Worm (Caenorhabditis elegans) whole organism, L4 larva: ENCODE results near the gene Y43F8B.1.
A peak's percentile ranks its signal among the peaks of the same experiment; 100 is the strongest.

Experiments used
- R02D3.7 ChIP-seq: fragments of 150-350 bp; sonication (generic microtip); optimal IDR thresholded peaks from 3 replicates; lab custom pipeline; 2014; ENCODE audit warnings: missing biosample characterization, missing genetic modification characterization
- T20F7.1 ChIP-seq: fragments of 200-800 bp; sonication (Bioruptor generic); optimal IDR thresholded peaks from 2 replicates; lab custom pipeline; 2018; ENCODE audit warnings: mild to moderate bottlenecking, missing genetic modification characterization, missing compliant biosample characterization
- T26A8.4 ChIP-seq: fragments of 200-800 bp; sonication (Bioruptor generic); IDR thresholded peaks from 2 replicates; pipeline ENCODE4 v1.3.6; 2022; ENCODE audit warnings: missing genetic modification characterization, missing compliant biosample characterization
- Y5F2A.4 ChIP-seq: fragments of 200-800 bp; sonication (Bioruptor generic); optimal IDR thresholded peaks from 2 replicates; lab custom pipeline; 2018; ENCODE audit warnings: mild to moderate bottlenecking, missing genetic modification characterization, missing compliant biosample characterization
- ZK337.2 ChIP-seq: fragments of 200-800 bp; sonication (Bioruptor generic); IDR thresholded peaks from 2 replicates; pipeline ENCODE4 v1.3.6; 2022; ENCODE audit warnings: missing genetic modification reagents, missing genetic modification characterization, missing compliant biosample characterization
- aly-2 ChIP-seq: sonication (generic microtip); optimal IDR thresholded peaks from 2 replicates; lab custom pipeline; 2018; ENCODE audit warnings: missing biosample characterization, missing genetic modification characterization
- arid-1 ChIP-seq: fragments of 200-800 bp; sonication (Bioruptor generic); conservative IDR thresholded peaks from 2 replicates; pipeline ENCODE4 v1.3.6; 2022; ENCODE audit warnings: missing genetic modification reagents, missing genetic modification characterization, missing compliant biosample characterization
- ceh-28 ChIP-seq: fragments of 150-350 bp; optimal IDR thresholded peaks from 2 replicates; lab custom pipeline; 2014; ENCODE audit warnings: missing biosample characterization, missing genetic modification reagents, missing genetic modification characterization
- ceh-32 ChIP-seq: sonication (generic microtip); optimal IDR thresholded peaks from 2 replicates; lab custom pipeline; 2016; ENCODE audit warnings: mild to moderate bottlenecking, missing genetic modification characterization, missing compliant biosample characterization; ENCODE audit not compliant: poor library complexity
- ceh-44 ChIP-seq: fragments of 200-800 bp; sonication (Bioruptor generic); IDR thresholded peaks from 2 replicates; pipeline ENCODE4 v1.3.6; 2022; ENCODE audit warnings: missing genetic modification reagents, missing genetic modification characterization, missing compliant biosample characterization
- ceh-62 ChIP-seq: sonication (generic microtip); optimal IDR thresholded peaks from 2 replicates; lab custom pipeline; 2017; ENCODE audit warnings: missing biosample characterization, missing genetic modification characterization
- cey-2 ChIP-seq: sonication (generic microtip); optimal IDR thresholded peaks from 3 replicates; lab custom pipeline; 2017; ENCODE audit warnings: missing genetic modification characterization, mild to moderate bottlenecking, missing compliant biosample characterization, antibody characterized with exemption, borderline replicate concordance; ENCODE audit not compliant: insufficient read depth
- dmd-6 ChIP-seq: fragments of 200-800 bp; sonication (Bioruptor generic); IDR thresholded peaks from 2 replicates; pipeline ENCODE4 v1.3.6; 2022; ENCODE audit warnings: missing genetic modification reagents, missing genetic modification characterization, missing compliant biosample characterization
- egl-43 ChIP-seq: fragments of 200-800 bp; sonication (Bioruptor generic); IDR thresholded peaks from 2 replicates; pipeline ENCODE4 v1.3.6; 2022; ENCODE audit warnings: missing genetic modification reagents, missing genetic modification characterization, missing compliant biosample characterization
- gei-8 ChIP-seq: fragments of 200-800 bp; sonication (Bioruptor generic); optimal IDR thresholded peaks from 2 replicates; lab custom pipeline; 2018; ENCODE audit warnings: mild to moderate bottlenecking, missing genetic modification characterization, missing compliant biosample characterization
- hlh-30 ChIP-seq: sonication (generic microtip); optimal IDR thresholded peaks from 2 replicates; lab custom pipeline; 2017; ENCODE audit warnings: antibody characterized with exemption, mild to moderate bottlenecking, missing genetic modification characterization, missing compliant biosample characterization; ENCODE audit not compliant: insufficient read depth
- lin-15B ChIP-seq: fragments of 150-350 bp; sonication (generic microtip); optimal IDR thresholded peaks from 3 replicates; lab custom pipeline; 2014; ENCODE audit warnings: missing biosample characterization, missing genetic modification characterization
- lin-38 ChIP-seq: fragments of 200-800 bp; sonication (Bioruptor generic); IDR thresholded peaks from 2 replicates; pipeline ENCODE4 v1.3.6; 2022; ENCODE audit warnings: missing genetic modification reagents, missing genetic modification characterization, missing compliant biosample characterization
- madf-5 ChIP-seq, 2 experiments: fragments of 200-800 bp; sonication (Bioruptor generic); IDR thresholded peaks; 2 replicates each; pipeline ENCODE4 v1.3.6; 2022; ENCODE audit warnings: missing compliant biosample characterization in 2 of 2, missing genetic modification characterization in 2 of 2
- mdl-1 ChIP-seq, 2 experiments: fragments of 150-350 bp in 1 of 2; sonication (generic microtip) in 1 of 2; optimal IDR thresholded peaks; 2 replicates each; lab custom pipeline; 2014 to 2017; ENCODE audit warnings: missing biosample characterization in 2 of 2, missing genetic modification characterization in 2 of 2
- mes-2 ChIP-seq: sonication (generic microtip); optimal IDR thresholded peaks from 2 replicates; lab custom pipeline; 2016; ENCODE audit warnings: missing genotype, mild to moderate bottlenecking, missing genetic modification characterization, missing compliant biosample characterization; ENCODE audit not compliant: poor library complexity, severe bottlenecking
- mxl-3 ChIP-seq: fragments of 200-800 bp; sonication (Bioruptor generic); optimal IDR thresholded peaks from 2 replicates; lab custom pipeline; 2018; ENCODE audit warnings: mild to moderate bottlenecking, missing genetic modification characterization, missing compliant biosample characterization
- nhr-111 ChIP-seq: fragments of 200-800 bp; sonication (Bioruptor generic); optimal IDR thresholded peaks from 2 replicates; lab custom pipeline; 2018; ENCODE audit warnings: mild to moderate bottlenecking, missing genetic modification characterization, missing compliant biosample characterization
- nhr-237 ChIP-seq: sonication (generic microtip); optimal IDR thresholded peaks from 2 replicates; lab custom pipeline; 2017; ENCODE audit warnings: missing biosample characterization, missing genetic modification characterization
- nhr-28 ChIP-seq: fragments of 150-350 bp; optimal IDR thresholded peaks from 2 replicates; lab custom pipeline; 2014; ENCODE audit warnings: missing biosample characterization, missing genetic modification characterization
- nhr-48 ChIP-seq: sonication (generic microtip); optimal IDR thresholded peaks from 2 replicates; lab custom pipeline; 2016; ENCODE audit warnings: mild to moderate bottlenecking, missing genetic modification characterization, missing compliant biosample characterization
- nhr-77 ChIP-seq: fragments of 150-350 bp; optimal IDR thresholded peaks from 2 replicates; lab custom pipeline; 2014; ENCODE audit warnings: missing biosample characterization, missing genetic modification characterization
- php-3 ChIP-seq: fragments of 200-800 bp; sonication (Bioruptor generic); IDR thresholded peaks from 2 replicates; pipeline ENCODE4 v1.3.6; 2022; ENCODE audit warnings: missing genetic modification reagents, missing genetic modification characterization, missing compliant biosample characterization
- pqm-1 ChIP-seq: sonication (generic microtip); optimal IDR thresholded peaks from 2 replicates; lab custom pipeline; 2017; ENCODE audit warnings: missing biosample characterization, missing genetic modification characterization
- set-16 ChIP-seq: fragments of 200-800 bp; sonication (Bioruptor generic); IDR thresholded peaks from 2 replicates; pipeline ENCODE4 v1.3.6; 2022; ENCODE audit warnings: missing genetic modification reagents, missing genetic modification characterization, missing compliant biosample characterization
- tag-97 ChIP-seq: fragments of 200-800 bp; sonication (Bioruptor generic); IDR thresholded peaks from 2 replicates; pipeline ENCODE4 v1.3.6; 2022; ENCODE audit warnings: missing genetic modification characterization, missing compliant biosample characterization
- tra-1 ChIP-seq: fragments of 200-800 bp; sonication (Bioruptor generic); IDR thresholded peaks from 2 replicates; pipeline ENCODE4 v1.3.6; 2022; ENCODE audit warnings: missing genetic modification reagents, missing genetic modification characterization, missing compliant biosample characterization
- unc-130 ChIP-seq: sonication (generic microtip); optimal IDR thresholded peaks from 2 replicates; lab custom pipeline; 2016; ENCODE audit warnings: missing genetic modification reagents, missing genetic modification characterization, missing compliant biosample characterization
- zip-2 ChIP-seq: fragments of 150-350 bp; optimal IDR thresholded peaks from 2 replicates; lab custom pipeline; 2014; ENCODE audit warnings: missing biosample characterization, missing genetic modification characterization
- ztf-7 ChIP-seq: fragments of 150-350 bp; optimal IDR thresholded peaks from 2 replicates; lab custom pipeline; 2014; ENCODE audit warnings: missing biosample characterization, missing genetic modification characterization

Y43F8B.1 gene

DNA sequence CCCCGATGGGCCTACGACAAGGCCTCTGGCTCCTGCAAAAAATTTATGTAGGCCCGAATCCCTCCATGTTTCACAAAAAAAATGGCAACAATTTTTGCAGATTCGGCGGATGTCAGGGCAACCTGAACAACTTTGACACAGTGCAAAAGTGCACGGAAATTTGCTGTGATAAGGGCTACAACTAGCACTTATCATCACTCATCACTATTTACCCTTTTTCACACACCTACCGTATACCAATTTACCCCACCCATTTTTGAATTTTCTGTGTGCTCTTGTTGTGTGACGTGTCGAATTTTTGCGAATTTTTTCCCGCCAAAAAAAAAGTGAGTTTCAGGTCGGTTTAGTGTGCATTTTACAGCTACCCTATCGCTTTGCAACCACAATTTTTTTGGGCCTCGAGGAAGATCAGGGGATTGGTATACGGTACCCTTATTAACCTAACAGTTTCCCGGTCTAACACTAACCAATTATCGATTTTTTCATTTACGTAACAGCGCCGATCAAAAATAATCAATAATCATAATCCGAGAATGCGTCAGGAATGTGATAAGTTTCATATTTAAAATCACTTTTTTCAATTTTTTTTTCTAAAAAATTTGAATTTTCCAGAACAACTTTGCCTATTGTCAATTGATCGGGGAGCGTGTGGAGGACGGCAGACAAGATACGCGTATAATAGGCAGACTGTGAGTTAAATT is 27.4 kb downstream of the Y43F8B.1 start:
- TF ChIP-seq nhr-28 (peak; percentile 61), nhr-77 (tag; lab: Kevin White, UChicago) (no peak), ceh-28 (tag; lab: Kevin White, UChicago) (peak; percentile 83), zip-2 (no peak), unc-130 (GFP tag; lab: Kevin White, UChicago) (no peak), cey-2 (no peak), pqm-1 (tag; lab: Kevin White, UChicago) (peak; percentile 71), nhr-237 (tag; lab: Kevin White, UChicago) (no peak), tra-1 (GFP tag; lab: Robert Waterston, UW) (no peak), ceh-62 (tag; lab: Kevin White, UChicago) (no peak), mxl-3 (peak; percentile 27), ceh-32 (tag; lab: Kevin White, UChicago) (no peak), T20F7.1 (no peak), R02D3.7 (tag; lab: Kevin White, UChicago) (no peak), aly-2 (tag; lab: Kevin White, UChicago) (no peak), mdl-1 (tag; optimal IDR thresholded peaks at IDR 0.05; lab: Kevin White, UChicago) (no peak)
- TF ChIP-seq, all 104 proteins: peak for 4

DNA sequence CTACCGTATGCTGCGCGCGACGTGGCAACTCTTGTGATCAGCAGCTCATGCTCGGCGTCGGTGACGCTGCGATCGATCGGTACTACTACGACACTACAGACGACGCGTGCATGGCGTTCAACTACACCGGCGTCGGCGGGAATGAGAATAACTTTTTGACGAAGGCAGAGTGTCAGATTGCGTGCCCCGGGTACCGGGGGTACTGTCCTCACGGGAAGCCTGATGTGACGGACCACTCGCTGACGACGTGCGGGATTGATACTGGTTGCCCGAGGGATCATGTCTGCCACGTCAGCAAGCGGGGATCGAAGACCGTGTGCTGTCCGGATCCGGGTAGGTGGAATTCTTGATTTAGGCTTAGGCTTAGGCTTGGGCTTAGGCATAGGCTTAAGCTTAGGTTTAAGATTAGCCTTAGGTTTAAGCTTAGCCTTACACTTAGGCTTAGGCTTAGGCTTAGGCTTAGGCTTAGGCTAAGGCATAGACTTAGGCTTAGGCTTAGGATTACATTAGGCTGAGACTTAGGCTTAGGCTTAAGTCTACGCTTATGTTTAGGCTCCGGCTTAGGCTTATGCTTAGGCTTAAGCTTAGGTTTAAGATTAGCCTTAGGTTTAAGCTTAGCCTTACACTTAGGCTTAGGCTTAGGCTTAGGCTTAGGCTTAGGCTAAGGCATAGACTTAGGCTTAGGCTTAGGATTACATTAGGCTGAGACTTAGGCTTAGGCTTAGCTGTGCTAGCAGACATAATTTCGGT is 28.2 kb downstream of the Y43F8B.1 start:
- peak; percentile 64 for TF ChIP-seq set-16 (GFP tag; lab: Robert Waterston, UW)

- TF ChIP-seq Y5F2A.4 (GFP tag; lab: Kevin White, UChicago) (no peak), nhr-111 (GFP tag; lab: Kevin White, UChicago) (no peak), lin-15B (tag; lab: Kevin White, UChicago) (no peak), gei-8 (GFP tag; lab: Kevin White, UChicago) (no peak), T26A8.4 (GFP tag; lab: Robert Waterston, UW) (no peak), nhr-48 (no peak), egl-43 (GFP tag; lab: Robert Waterston, UW) (no peak), dmd-6 (GFP tag; lab: Robert Waterston, UW) (no peak), tag-97 (GFP tag; lab: Robert Waterston, UW) (no peak), hlh-30 (tag; lab: Kevin White, UChicago) (no peak), lin-38 (no peak), ceh-32 (tag; lab: Kevin White, UChicago) (no peak), madf-5 (GFP tag; IDR thresholded peaks at IDR 0.05; lab: Robert Waterston, UW) (no peak), arid-1 (no peak), ztf-7 (no peak), ZK337.2 (GFP tag; lab: Robert Waterston, UW) (no peak), ceh-44 (GFP tag; lab: Robert Waterston, UW) (no peak), mes-2 (no peak), php-3 (GFP tag; lab: Robert Waterston, UW) (no peak)
These were observed 32.4 kb downstream of the Y43F8B.1 start, which contains the start of gene phy-4 for ce11 chrV:19513552-19513951. Gene phy-4 (minus strand): TSS chrV:19513652.
